Fruit fly (Drosophila melanogaster) whole organism, embryonic: ENCODE data around the gene retm.

ENCODE experiments used
- Bteb2 ChIP-seq: fragments of 200-800 bp; sonication (Bioruptor generic); optimal IDR thresholded peaks from 2 replicates; lab custom pipeline; 2016; ENCODE audit warnings: missing biosample characterization, missing genetic modification characterization
- CG10565 ChIP-seq: fragments of 200-800 bp; sonication (Bioruptor generic); optimal IDR thresholded peaks from 3 replicates; lab custom pipeline; 2016; ENCODE audit warnings: missing biosample characterization, mild to moderate bottlenecking, missing genetic modification characterization
- CG11723 ChIP-seq: fragments of 200-800 bp; sonication (Bioruptor generic); optimal IDR thresholded peaks from 2 replicates; lab custom pipeline; 2017; ENCODE audit warnings: missing biosample characterization, mild to moderate bottlenecking, missing genetic modification characterization
- CG12769 ChIP-seq: fragments of 200-800 bp; sonication (Bioruptor generic); optimal IDR thresholded peaks from 2 replicates; lab custom pipeline; 2019; ENCODE audit warnings: missing biosample characterization, mild to moderate bottlenecking, missing genetic modification characterization, moderate library complexity
- CG13775 ChIP-seq: fragments of 200-800 bp; sonication (Bioruptor generic); optimal IDR thresholded peaks from 3 replicates; lab custom pipeline; 2017; ENCODE audit warnings: missing biosample characterization, mild to moderate bottlenecking, missing genetic modification characterization
- CG18476 ChIP-seq: fragments of 200-800 bp; sonication (Bioruptor generic); optimal IDR thresholded peaks from 2 replicates; lab custom pipeline; 2016; ENCODE audit warnings: missing biosample characterization, mild to moderate bottlenecking, missing genetic modification characterization
- CG32532 ChIP-seq: fragments of 200-800 bp; sonication (Bioruptor generic); IDR thresholded peaks from 2 replicates; pipeline ENCODE4 v1.3.6; 2022; ENCODE audit warnings: missing biosample characterization, missing genetic modification characterization
- CG3407 ChIP-seq: fragments of 200-800 bp; sonication (Bioruptor generic); optimal IDR thresholded peaks from 2 replicates; lab custom pipeline; 2018; ENCODE audit warnings: missing biosample characterization, mild to moderate bottlenecking, missing genetic modification characterization
- CG5180 ChIP-seq: fragments of 200-800 bp; sonication (Bioruptor generic); optimal IDR thresholded peaks from 3 replicates; lab custom pipeline; 2017; ENCODE audit warnings: missing biosample characterization, missing genetic modification characterization, mild to moderate bottlenecking, moderate library complexity, missing genetic modification reagents
- CG6791 ChIP-seq: fragments of 200-800 bp; sonication (Bioruptor generic); IDR thresholded peaks from 3 replicates; pipeline ENCODE4 v1.3.6; 2022; ENCODE audit warnings: missing biosample characterization, missing genetic modification characterization; ENCODE audit not compliant: partially characterized antibody
- CG8290 ChIP-seq, 3 experiments: fragments of 200-800 bp; sonication (Bioruptor generic); optimal IDR thresholded peaks; 2 replicates each; lab custom pipeline; 2016 to 2019; ENCODE audit warnings: missing biosample characterization in 3 of 3, missing genetic modification characterization in 3 of 3, mild to moderate bottlenecking in 2 of 3, moderate library complexity in 1 of 3
- CG9437 ChIP-seq: fragments of 200-800 bp; sonication (Bioruptor generic); optimal IDR thresholded peaks from 2 replicates; lab custom pipeline; 2018; ENCODE audit warnings: missing biosample characterization, mild to moderate bottlenecking, missing genetic modification characterization
- Chrac-16 ChIP-seq: fragments of 200-800 bp; sonication (Bioruptor generic); optimal IDR thresholded peaks from 3 replicates; lab custom pipeline; 2016; ENCODE audit warnings: missing biosample characterization, missing genetic modification characterization
- D ChIP-seq, 2 experiments: fragments of 200-800 bp in 1 of 2; fragments of >200 bp in 1 of 2; sonication (Bioruptor generic) in 1 of 2; optimal IDR thresholded peaks; 2 replicates in 1 of 2; 3 replicates in 1 of 2; lab custom pipeline; 2017; ENCODE audit warnings: mild to moderate bottlenecking in 1 of 2, missing biosample characterization in 1 of 2, missing genetic modification characterization in 1 of 2, missing genetic modification reagents in 1 of 2
- D19B ChIP-seq: fragments of 200-800 bp; sonication (Bioruptor generic); optimal IDR thresholded peaks from 2 replicates; lab custom pipeline; 2017; ENCODE audit warnings: missing biosample characterization, mild to moderate bottlenecking, missing genetic modification characterization
- Ets65A ChIP-seq: fragments of 200-800 bp; sonication (Bioruptor generic); peaks from one replicate; lab custom pipeline; 2016; ENCODE audit warnings: missing biosample characterization, missing genetic modification characterization
- Fer2 ChIP-seq: fragments of 200-800 bp; sonication (Bioruptor generic); optimal IDR thresholded peaks from 2 replicates; lab custom pipeline; 2018; ENCODE audit warnings: missing biosample characterization, mild to moderate bottlenecking, missing genetic modification characterization, moderate library complexity
- HLH54F ChIP-seq: fragments of 200-800 bp; sonication (Bioruptor generic); optimal IDR thresholded peaks from 3 replicates; lab custom pipeline; 2016; ENCODE audit warnings: missing biosample characterization, missing genetic modification characterization
- Hey ChIP-seq: fragments of 200-800 bp; sonication (Bioruptor generic); optimal IDR thresholded peaks from 3 replicates; lab custom pipeline; 2018; ENCODE audit warnings: missing biosample characterization, mild to moderate bottlenecking, missing genetic modification characterization
- HmgD ChIP-seq: fragments of 200-800 bp; sonication (Bioruptor generic); optimal IDR thresholded peaks from 3 replicates; lab custom pipeline; 2016; ENCODE audit warnings: missing biosample characterization, missing genetic modification characterization
- Mes4 ChIP-seq: fragments of 200-800 bp; sonication (Bioruptor generic); optimal IDR thresholded peaks from 2 replicates; lab custom pipeline; 2016; ENCODE audit warnings: missing biosample characterization, missing genetic modification characterization
- Stat92E ChIP-seq, 3 experiments: fragments of >200 bp in 2 of 3; fragments of 200-800 bp in 1 of 3; sonication (Bioruptor generic) in 1 of 3; optimal IDR thresholded peaks; 2 replicates each; lab custom pipeline; 2017 to 2019; ENCODE audit warnings: missing biosample characterization in 3 of 3, missing genetic modification characterization in 3 of 3, mild to moderate bottlenecking in 1 of 3, moderate library complexity in 1 of 3
- Xrp1 ChIP-seq: fragments of 200-800 bp; sonication (Bioruptor generic); IDR thresholded peaks from 2 replicates; pipeline ENCODE4 v1.3.6; 2022; ENCODE audit warnings: missing biosample characterization, missing genetic modification characterization
- ato ChIP-seq: fragments of 200-800 bp; sonication (Bioruptor generic); IDR thresholded peaks from 2 replicates; pipeline ENCODE4 v1.3.6; 2022; ENCODE audit warnings: missing biosample characterization, missing genetic modification characterization; ENCODE audit not compliant: partially characterized antibody
- bowl ChIP-seq: fragments of 200-800 bp; sonication (Bioruptor generic); IDR thresholded peaks from 2 replicates; pipeline ENCODE4 v1.3.6; 2022; ENCODE audit warnings: missing biosample characterization, missing genetic modification characterization
- cas ChIP-seq: fragments of 200-800 bp; sonication (Bioruptor generic); IDR thresholded peaks from 2 replicates; pipeline ENCODE4 v1.3.6; 2022; ENCODE audit warnings: missing biosample characterization, missing genetic modification characterization
- crc ChIP-seq: fragments of 200-800 bp; sonication (Bioruptor generic); optimal IDR thresholded peaks from 2 replicates; lab custom pipeline; 2016; ENCODE audit warnings: missing biosample characterization, missing genetic modification characterization
- fd96Cb ChIP-seq: fragments of 200-800 bp; sonication (Bioruptor generic); optimal IDR thresholded peaks from 2 replicates; lab custom pipeline; 2018; ENCODE audit warnings: missing biosample characterization, mild to moderate bottlenecking, missing genetic modification characterization, moderate library complexity
- ftz-f1 ChIP-seq: fragments of 200-800 bp; sonication (Bioruptor generic); optimal IDR thresholded peaks from 2 replicates; lab custom pipeline; 2016; ENCODE audit warnings: missing biosample characterization, missing genetic modification characterization
- gcm ChIP-seq: fragments of 200-800 bp; sonication (Bioruptor generic); optimal IDR thresholded peaks from 2 replicates; lab custom pipeline; 2019; ENCODE audit warnings: missing biosample characterization, mild to moderate bottlenecking, missing genetic modification characterization, moderate library complexity
- gsb-n ChIP-seq: fragments of 200-800 bp; sonication (Bioruptor generic); optimal IDR thresholded peaks from 3 replicates; lab custom pipeline; 2018; ENCODE audit warnings: missing biosample characterization, mild to moderate bottlenecking, missing genetic modification characterization
- jing ChIP-seq: fragments of 200-800 bp; sonication (Bioruptor generic); optimal IDR thresholded peaks from 2 replicates; lab custom pipeline; 2018; ENCODE audit warnings: missing biosample characterization, mild to moderate bottlenecking, missing genetic modification characterization
- ken ChIP-seq: fragments of 200-800 bp; sonication (Bioruptor generic); IDR thresholded peaks from 3 replicates; pipeline ENCODE4 v1.3.6; 2022; ENCODE audit warnings: missing biosample characterization, missing genetic modification characterization
- knrl ChIP-seq: fragments of 200-800 bp; sonication (Bioruptor generic); IDR thresholded peaks from 3 replicates; pipeline ENCODE4 v1.3.6; 2022; ENCODE audit warnings: missing biosample characterization, missing genetic modification characterization; ENCODE audit not compliant: partially characterized antibody
- org-1 ChIP-seq: fragments of 200-800 bp; sonication (Bioruptor generic); optimal IDR thresholded peaks from 2 replicates; lab custom pipeline; 2017; ENCODE audit warnings: missing biosample characterization, missing genetic modification characterization
- pan ChIP-seq, 4 experiments: fragments of >200 bp in 3 of 4; fragments of 200-800 bp in 1 of 4; sonication (Bioruptor generic) in 1 of 4; optimal IDR thresholded peaks in 3 of 4; IDR thresholded peaks in 1 of 4; 2 replicates each; pipeline versions ENCODE4 v1.3.6 to Lab custom; 2017 to 2022; ENCODE audit warnings: missing biosample characterization in 2 of 4, missing genetic modification characterization in 2 of 4, mixed read lengths in 1 of 4
- phol ChIP-seq: fragments of 200-800 bp; sonication (Bioruptor generic); optimal IDR thresholded peaks from 3 replicates; lab custom pipeline; 2018; ENCODE audit warnings: missing biosample characterization, mild to moderate bottlenecking, missing genetic modification characterization, moderate library complexity
- pita ChIP-seq: fragments of 200-800 bp; sonication (Bioruptor generic); optimal IDR thresholded peaks from 2 replicates; lab custom pipeline; 2017; ENCODE audit warnings: missing biosample characterization, mild to moderate bottlenecking, missing genetic modification characterization
- pnt ChIP-seq: fragments of 200-800 bp; sonication (Bioruptor generic); optimal IDR thresholded peaks from 3 replicates; lab custom pipeline; 2016; ENCODE audit warnings: missing biosample characterization, missing genetic modification characterization
- sisA ChIP-seq: fragments of 200-800 bp; sonication (Bioruptor generic); IDR thresholded peaks from 2 replicates; pipeline ENCODE4 v1.3.6; 2022; ENCODE audit warnings: missing biosample characterization, missing genetic modification characterization
- sna ChIP-seq: fragments of 200-800 bp; sonication (Bioruptor generic); IDR thresholded peaks from 2 replicates; pipeline ENCODE4 v1.3.6; 2022; ENCODE audit warnings: missing biosample characterization, missing genetic modification characterization; ENCODE audit not compliant: partially characterized antibody
- tin ChIP-seq: fragments of 200-800 bp; sonication (Bioruptor generic); optimal IDR thresholded peaks from 3 replicates; lab custom pipeline; 2016; ENCODE audit warnings: missing biosample characterization, missing genetic modification characterization
- tna ChIP-seq: fragments of 200-800 bp; sonication (Bioruptor generic); IDR thresholded peaks from 2 replicates; pipeline ENCODE4 v1.3.6; 2022; ENCODE audit warnings: missing biosample characterization, missing genetic modification characterization; ENCODE audit not compliant: partially characterized antibody
- trem ChIP-seq: fragments of 200-800 bp; optimal IDR thresholded peaks from 3 replicates; lab custom pipeline; 2019; ENCODE audit warnings: missing biosample characterization, mild to moderate bottlenecking, missing genetic modification characterization, moderate library complexity
- vvl ChIP-seq: fragments of 200-800 bp; sonication (Bioruptor generic); IDR thresholded peaks from 2 replicates; pipeline ENCODE4 v1.3.6; 2022; ENCODE audit warnings: missing biosample characterization, missing genetic modification characterization
- wdn ChIP-seq: fragments of 200-800 bp; sonication (Bioruptor generic); IDR thresholded peaks from 2 replicates; pipeline ENCODE4 v1.3.6; 2022; ENCODE audit warnings: missing biosample characterization, missing genetic modification characterization
- zen ChIP-seq: fragments of 200-800 bp; sonication (Bioruptor generic); optimal IDR thresholded peaks from 3 replicates; lab custom pipeline; 2018; ENCODE audit warnings: missing biosample characterization, mild to moderate bottlenecking, missing genetic modification characterization, moderate library complexity

retm gene

DNA sequence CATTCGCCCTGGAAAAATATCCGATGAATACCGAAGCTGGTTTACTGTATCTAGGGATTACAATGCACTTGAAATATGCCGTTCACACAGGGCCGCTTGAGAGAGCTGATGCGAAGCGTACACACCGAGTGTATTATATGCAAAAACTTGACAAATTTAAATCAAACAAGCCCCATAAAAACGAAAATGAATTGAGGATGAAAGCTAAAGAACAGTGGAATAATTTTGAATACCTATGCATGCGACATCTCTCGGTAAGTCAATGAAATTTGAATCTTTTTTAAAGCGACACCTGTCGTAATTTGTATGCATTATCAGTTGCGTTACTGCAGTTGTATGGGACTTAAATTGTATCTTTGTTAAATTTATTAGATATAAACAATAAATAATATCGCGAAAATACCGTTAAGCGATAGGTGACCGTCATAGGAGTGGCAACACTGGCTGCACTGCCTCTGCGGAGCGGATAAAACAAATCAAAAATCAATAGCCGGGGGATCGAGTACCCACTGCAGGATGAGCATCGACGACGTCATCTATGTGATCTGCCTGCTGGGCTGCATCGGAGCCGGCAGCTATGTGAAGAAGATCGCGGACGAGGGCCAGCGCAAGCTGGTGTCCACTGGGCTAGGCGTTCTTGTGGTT lies 348 bp upstream of the retm start, which contains the start of gene frj (continued):
- peak; percentile 39 for TF ChIP-seq gsb-n (tag; lab: Kevin White, UChicago)
- peak; percentile 78 for TF ChIP-seq trem (tag; lab: Kevin White, UChicago)
- TF ChIP-seq Chrac-16 (GFP tag; lab: Kevin White, UChicago), result peak; percentile 63
- TF ChIP-seq D19B (GFP tag; lab: Kevin White, UChicago), result peak; percentile 4
- TF ChIP-seq vvl (GFP tag; lab: Robert Waterston, UW), result peak; percentile 82; the same call in 1 of the 2 replicates
- peak; percentile 59; the same call in 1 of the 2 replicates for TF ChIP-seq Xrp1 (GFP tag; lab: Robert Waterston, UW)
- TF ChIP-seq bowl (GFP tag; lab: Robert Waterston, UW), result no peak
- no peak for TF ChIP-seq tna
- TF ChIP-seq HmgD (GFP tag; lab: Kevin White, UChicago), result peak; percentile 76
- peak; percentile 73 for TF ChIP-seq zen
- TF ChIP-seq CG5180 (GFP tag; lab: Kevin White, UChicago), result peak; percentile 9
- peak; percentile 17; the same call in 1 of the 2 replicates for TF ChIP-seq cas (GFP tag; lab: Robert Waterston, UW)
- TF ChIP-seq ato, result 0 out of 2 replicates have a peak, but pooled peaks have one; percentile 14
- peak in 2 of 3 experiments; percentile 47 to 54 for TF ChIP-seq Stat92E (GFP tag; optimal IDR thresholded peaks at IDR 0.05; lab: Kevin White, UChicago)
- TF ChIP-seq HLH54F (GFP tag; lab: Kevin White, UChicago), result peak; percentile 70
- TF ChIP-seq D (optimal IDR thresholded peaks at IDR 0.05; lab: Kevin White, UChicago), result peak; percentile 29
- peak; percentile 36 for TF ChIP-seq D (GFP tag; optimal IDR thresholded peaks at IDR 0.05; lab: Kevin White, UChicago)
- no peak for TF ChIP-seq Mes4 (GFP tag; lab: Kevin White, UChicago)
- peak; percentile 67 for TF ChIP-seq tin (GFP tag; lab: Kevin White, UChicago)
- TF ChIP-seq gcm (GFP tag; lab: Kevin White, UChicago), result peak; percentile 10
- TF ChIP-seq CG10565, result no peak
- no peak for TF ChIP-seq CG3407 (GFP tag; lab: Kevin White, UChicago)
- TF ChIP-seq pita (GFP tag; lab: Kevin White, UChicago), result no peak
- TF ChIP-seq pan (optimal IDR thresholded peaks at IDR 0.05; lab: Kevin White, UChicago), result no peak
- no peak for TF ChIP-seq pan (GFP tag; optimal IDR thresholded peaks at IDR 0.05 in 1 of 2, IDR thresholded peaks at IDR 0.05 in 1 of 2)
- no peak; the same call in 1 of the 2 replicates for TF ChIP-seq wdn (GFP tag; lab: Robert Waterston, UW)
- TF ChIP-seq pnt (GFP tag; lab: Kevin White, UChicago), result peak; percentile 81
- TF ChIP-seq CG9437, result peak; percentile 22
- peak; percentile 29 for TF ChIP-seq crc (GFP tag; lab: Kevin White, UChicago)
- TF ChIP-seq phol (tag; lab: Kevin White, UChicago), result peak; percentile 80
- TF ChIP-seq Ets65A (GFP tag; lab: Kevin White, UChicago), result peak; percentile 98
- TF ChIP-seq Hey (tag; lab: Kevin White, UChicago), result no peak
- TF ChIP-seq org-1 (GFP tag; lab: Kevin White, UChicago), result no peak
- TF ChIP-seq ken, result peak; percentile 74; the same call in 2 of the 3 replicates
- no peak for TF ChIP-seq Fer2 (tag; lab: Kevin White, UChicago)
- peak; percentile 57 for TF ChIP-seq CG12769 (tag; lab: Kevin White, UChicago)
- TF ChIP-seq CG13775 (GFP tag; lab: Kevin White, UChicago), result peak; percentile 69
- TF ChIP-seq CG8290 (GFP tag; optimal IDR thresholded peaks at IDR 0.05; lab: Kevin White, UChicago), result peak; percentile 76
- peak in 1 of 2 experiments; percentile 73 for TF ChIP-seq CG8290 (tag; optimal IDR thresholded peaks at IDR 0.05; lab: Kevin White, UChicago)
- TF ChIP-seq knrl (GFP tag; lab: Robert Waterston, UW), result peak; percentile 78
- no peak for TF ChIP-seq ftz-f1 (GFP tag; lab: Kevin White, UChicago)
- TF ChIP-seq CG6791 (GFP tag; lab: Robert Waterston, UW), result peak; percentile 37; the same call in 2 of the 3 replicates
- peak; percentile 33 for TF ChIP-seq Bteb2 (GFP tag; lab: Kevin White, UChicago)
- TF ChIP-seq CG11723, result peak; percentile 9
- peak; percentile 77 for TF ChIP-seq CG32532
- TF ChIP-seq CG18476, result peak; percentile 33
- peak; percentile 68 for TF ChIP-seq sna (GFP tag; lab: Robert Waterston, UW)
- TF ChIP-seq sisA (GFP tag; lab: Robert Waterston, UW), result peak; percentile 68
- TF ChIP-seq fd96Cb (tag; lab: Kevin White, UChicago), result peak; percentile 52
- no peak for TF ChIP-seq jing (GFP tag; lab: Kevin White, UChicago)
